Worm (Caenorhabditis elegans) whole organism, young adult: ENCODE results near the gene btbd-10.

Experiments
- B0019.2 ChIP-seq: fragments of 200-800 bp; sonication (Bioruptor generic); conservative IDR thresholded peaks from 2 replicates; pipeline ENCODE4 v1.3.6; 2022; ENCODE audit warnings: missing genetic modification reagents, missing genetic modification characterization, missing compliant biosample characterization
- C17E4.6 ChIP-seq: fragments of 200-800 bp; sonication (Bioruptor generic); IDR thresholded peaks from 2 replicates; pipeline ENCODE4 v1.3.6; 2022; ENCODE audit warnings: missing genetic modification reagents, missing genetic modification characterization, missing compliant biosample characterization
- D2030.7 ChIP-seq: fragments of 200-800 bp; sonication (Bioruptor generic); IDR thresholded peaks from 2 replicates; pipeline ENCODE4 v1.3.6; 2022; ENCODE audit warnings: missing genetic modification reagents, missing genetic modification characterization, missing compliant biosample characterization
- F57A8.1 ChIP-seq: fragments of 200-800 bp; sonication (Bioruptor generic); optimal IDR thresholded peaks from 2 replicates; lab custom pipeline; 2018; ENCODE audit warnings: mild to moderate bottlenecking, missing genetic modification characterization, moderate library complexity, missing compliant biosample characterization
- K11D2.4 ChIP-seq: fragments of 200-800 bp; sonication (Bioruptor generic); IDR thresholded peaks from 2 replicates; pipeline ENCODE4 v1.3.6; 2022; ENCODE audit warnings: missing genetic modification reagents, missing genetic modification characterization, missing compliant biosample characterization
- K12H6.12 ChIP-seq: fragments of 200-800 bp; sonication (Bioruptor generic); optimal IDR thresholded peaks from 2 replicates; lab custom pipeline; 2018; ENCODE audit warnings: mild to moderate bottlenecking, missing genetic modification characterization, missing compliant biosample characterization
- T07F8.4 ChIP-seq: sonication (generic microtip); optimal IDR thresholded peaks from 2 replicates; lab custom pipeline; 2016; ENCODE audit warnings: mild to moderate bottlenecking, missing genetic modification characterization, moderate library complexity, missing compliant biosample characterization
- Y53G8AR.9 ChIP-seq: fragments of 200-800 bp; sonication (Bioruptor generic); conservative IDR thresholded peaks from 2 replicates; pipeline ENCODE4 v1.3.6; 2022; ENCODE audit warnings: missing genetic modification reagents, missing genetic modification characterization, missing compliant biosample characterization
- Y79H2A.3 ChIP-seq: fragments of 200-800 bp; sonication (Bioruptor generic); conservative IDR thresholded peaks from 2 replicates; pipeline ENCODE4 v1.3.6; 2022; ENCODE audit warnings: missing genetic modification reagents, missing genetic modification characterization, missing compliant biosample characterization
- ZK185.1 ChIP-seq: sonication (generic microtip); optimal IDR thresholded peaks from 2 replicates; lab custom pipeline; 2016; ENCODE audit warnings: mild to moderate bottlenecking, missing genetic modification characterization, missing compliant biosample characterization; ENCODE audit not compliant: poor library complexity, severe bottlenecking
- aptf-3 ChIP-seq: fragments of 200-800 bp; sonication (Bioruptor generic); IDR thresholded peaks from 2 replicates; pipeline ENCODE4 v1.3.6; 2022; ENCODE audit warnings: missing genetic modification characterization, missing compliant biosample characterization
- attf-3 ChIP-seq: fragments of 200-800 bp; sonication (Bioruptor generic); conservative IDR thresholded peaks from 2 replicates; pipeline ENCODE4 v1.3.6; 2022; ENCODE audit warnings: missing genetic modification reagents, missing genetic modification characterization, missing compliant biosample characterization
- attf-6 ChIP-seq: fragments of 200-800 bp; sonication (Bioruptor generic); IDR thresholded peaks from 2 replicates; pipeline ENCODE4 v1.3.6; 2022; ENCODE audit warnings: missing genetic modification reagents, missing genetic modification characterization, missing compliant biosample characterization
- bed-2 ChIP-seq: fragments of 200-800 bp; sonication (Bioruptor generic); IDR thresholded peaks from 2 replicates; pipeline ENCODE4 v1.3.6; 2022; ENCODE audit warnings: missing genetic modification reagents, missing genetic modification characterization, missing compliant biosample characterization
- ccch-3 ChIP-seq: fragments of 200-800 bp; sonication (Bioruptor generic); optimal IDR thresholded peaks from 2 replicates; lab custom pipeline; 2018; ENCODE audit warnings: mild to moderate bottlenecking, missing genetic modification characterization, missing compliant biosample characterization
- ceh-27 ChIP-seq: fragments of 200-800 bp; sonication (Bioruptor generic); optimal IDR thresholded peaks from 2 replicates; lab custom pipeline; 2018; ENCODE audit warnings: mild to moderate bottlenecking, missing genetic modification characterization, moderate library complexity, missing compliant biosample characterization
- ceh-58 ChIP-seq: fragments of 200-800 bp; sonication (Bioruptor generic); IDR thresholded peaks from 2 replicates; pipeline ENCODE4 v1.3.6; 2022; ENCODE audit warnings: missing genetic modification characterization, missing compliant biosample characterization
- ceh-79 ChIP-seq: sonication (generic microtip); optimal IDR thresholded peaks from 2 replicates; lab custom pipeline; 2017; ENCODE audit warnings: mild to moderate bottlenecking, missing genetic modification characterization, missing compliant biosample characterization
- ceh-91 ChIP-seq: fragments of 200-800 bp; sonication (Bioruptor generic); IDR thresholded peaks from 2 replicates; pipeline ENCODE4 v1.3.6; 2022; ENCODE audit warnings: missing genetic modification reagents, missing genetic modification characterization, missing compliant biosample characterization
- chd-7 ChIP-seq: sonication (generic microtip); optimal IDR thresholded peaks from 2 replicates; lab custom pipeline; 2016; ENCODE audit warnings: mild to moderate bottlenecking, missing genetic modification characterization, moderate library complexity, missing compliant biosample characterization
- dox-1 ChIP-seq: fragments of 200-800 bp; sonication (Bioruptor generic); IDR thresholded peaks from 2 replicates; pipeline ENCODE4 v1.3.6; 2022; ENCODE audit warnings: missing genetic modification reagents, missing genetic modification characterization, missing compliant biosample characterization
- egrh-3 ChIP-seq: fragments of 200-800 bp; sonication (Bioruptor generic); IDR thresholded peaks from 2 replicates; pipeline ENCODE4 v1.3.6; 2022; ENCODE audit warnings: missing genetic modification reagents, missing genetic modification characterization, missing compliant biosample characterization
- ekl-4 ChIP-seq: fragments of 200-800 bp; sonication (Bioruptor generic); IDR thresholded peaks from 2 replicates; pipeline ENCODE4 v1.3.6; 2022; ENCODE audit warnings: missing genetic modification reagents, missing genetic modification characterization, missing compliant biosample characterization
- fkh-3 ChIP-seq: sonication (generic microtip); optimal IDR thresholded peaks from 2 replicates; lab custom pipeline; 2016; ENCODE audit warnings: mild to moderate bottlenecking, missing genetic modification characterization, missing compliant biosample characterization
- gei-17 ChIP-seq: fragments of 200-800 bp; sonication (Bioruptor generic); optimal IDR thresholded peaks from 2 replicates; lab custom pipeline; 2018; ENCODE audit warnings: mild to moderate bottlenecking, missing genetic modification characterization, missing compliant biosample characterization
- hlh-26 ChIP-seq: fragments of 200-800 bp; sonication (Bioruptor generic); conservative IDR thresholded peaks from 2 replicates; pipeline ENCODE4 v1.3.6; 2022; ENCODE audit warnings: missing genetic modification reagents, missing genetic modification characterization, missing compliant biosample characterization
- hmg-1.2 ChIP-seq: fragments of 200-800 bp; sonication (Bioruptor generic); IDR thresholded peaks from 2 replicates; pipeline ENCODE4 v1.3.6; 2022; ENCODE audit warnings: missing genetic modification reagents, missing genetic modification characterization, missing compliant biosample characterization
- hmg-20 ChIP-seq: fragments of 200-800 bp; sonication (Bioruptor generic); IDR thresholded peaks from 2 replicates; pipeline ENCODE4 v1.3.6; 2022; ENCODE audit warnings: missing genetic modification reagents, missing genetic modification characterization, missing compliant biosample characterization
- hrde-1 ChIP-seq: sonication (generic microtip); optimal IDR thresholded peaks from 2 replicates; lab custom pipeline; 2016; ENCODE audit warnings: missing genetic modification characterization, mild to moderate bottlenecking, missing compliant biosample characterization, moderate library complexity, missing genotype, missing genetic modification reagents, borderline replicate concordance
- lag-1 ChIP-seq: fragments of 200-800 bp; sonication (Bioruptor generic); IDR thresholded peaks from 2 replicates; pipeline ENCODE4 v1.3.6; 2022; ENCODE audit warnings: missing genetic modification reagents, missing genetic modification characterization, missing compliant biosample characterization
- mcd-1 ChIP-seq: fragments of 200-800 bp; sonication (Bioruptor generic); IDR thresholded peaks from 2 replicates; pipeline ENCODE4 v1.3.6; 2022; ENCODE audit warnings: missing genetic modification reagents, missing genetic modification characterization, missing compliant biosample characterization
- mel-28 ChIP-seq: sonication (generic microtip); optimal IDR thresholded peaks from 2 replicates; lab custom pipeline; 2016; ENCODE audit warnings: borderline replicate concordance, mild to moderate bottlenecking, missing genetic modification characterization, missing compliant biosample characterization
- mxl-1 ChIP-seq: sonication (generic microtip); optimal IDR thresholded peaks from 2 replicates; lab custom pipeline; 2016; ENCODE audit warnings: missing genetic modification characterization, missing compliant biosample characterization
- nfya-2 ChIP-seq: fragments of 200-800 bp; sonication (Bioruptor generic); IDR thresholded peaks from 2 replicates; pipeline ENCODE4 v1.3.6; 2022; ENCODE audit warnings: missing genetic modification reagents, missing genetic modification characterization, missing compliant biosample characterization
- nhr-120 ChIP-seq: fragments of 200-800 bp; sonication (Bioruptor generic); IDR thresholded peaks from 2 replicates; pipeline ENCODE4 v1.3.6; 2022; ENCODE audit warnings: missing genetic modification characterization, missing compliant biosample characterization
- nhr-90 ChIP-seq: sonication (generic microtip); optimal IDR thresholded peaks from 2 replicates; lab custom pipeline; 2016; ENCODE audit warnings: missing genotype, mild to moderate bottlenecking, missing genetic modification characterization, missing compliant biosample characterization
- pbrm-1 ChIP-seq: fragments of 200-800 bp; sonication (Bioruptor generic); IDR thresholded peaks from 2 replicates; pipeline ENCODE4 v1.3.6; 2022; ENCODE audit warnings: missing genetic modification reagents, missing genetic modification characterization, missing compliant biosample characterization
- sdz-38 ChIP-seq: sonication (generic microtip); optimal IDR thresholded peaks from 2 replicates; lab custom pipeline; 2016; ENCODE audit warnings: missing genotype, missing genetic modification characterization, missing compliant biosample characterization
- snpc-1.1 ChIP-seq: sonication (generic microtip); optimal IDR thresholded peaks from 2 replicates; lab custom pipeline; 2017; ENCODE audit warnings: missing genetic modification characterization, mild to moderate bottlenecking, missing compliant biosample characterization, antibody characterized with exemption, moderate library complexity, missing genotype, missing genetic modification reagents; ENCODE audit not compliant: insufficient read depth
- snpc-4 ChIP-seq, 5 experiments: fragments of 150-350 bp in 1 of 5; sonication (generic microtip) in 4 of 5; optimal IDR thresholded peaks; 2 replicates each; lab custom pipeline; 2014 to 2018; ENCODE audit warnings: missing genetic modification characterization in 5 of 5, missing biosample characterization in 3 of 5, antibody characterized with exemption in 2 of 5, mild to moderate bottlenecking in 2 of 5, missing compliant biosample characterization in 2 of 5, missing genotype in 2 of 5, moderate library complexity in 2 of 5, missing genetic modification reagents in 1 of 5
- somi-1 ChIP-seq: fragments of 200-800 bp; sonication (Bioruptor generic); optimal IDR thresholded peaks from 2 replicates; lab custom pipeline; 2018; ENCODE audit warnings: mild to moderate bottlenecking, missing genetic modification characterization, missing compliant biosample characterization
- tlf-1 ChIP-seq: fragments of 200-800 bp; sonication (Bioruptor generic); optimal IDR thresholded peaks from 2 replicates; lab custom pipeline; 2018; ENCODE audit warnings: mild to moderate bottlenecking, missing genetic modification characterization, missing compliant biosample characterization
- unc-130 ChIP-seq: sonication (generic microtip); optimal IDR thresholded peaks from 2 replicates; lab custom pipeline; 2016; ENCODE audit warnings: missing genetic modification reagents, missing genetic modification characterization, missing compliant biosample characterization
- xnd-1 ChIP-seq: sonication (generic microtip); optimal IDR thresholded peaks from 2 replicates; lab custom pipeline; 2016; ENCODE audit warnings: missing genotype, missing genetic modification reagents, missing genetic modification characterization, missing compliant biosample characterization
- zfh-2 ChIP-seq: fragments of 200-800 bp; sonication (Bioruptor generic); conservative IDR thresholded peaks from 2 replicates; pipeline ENCODE4 v1.3.6; 2022; ENCODE audit warnings: missing genetic modification reagents, missing genetic modification characterization, missing compliant biosample characterization
- ztf-18 ChIP-seq: sonication (generic microtip); optimal IDR thresholded peaks from 2 replicates; lab custom pipeline; 2016; ENCODE audit warnings: missing genotype, mild to moderate bottlenecking, missing genetic modification characterization, missing compliant biosample characterization
- ztf-26 ChIP-seq: sonication (generic microtip); optimal IDR thresholded peaks from 2 replicates; lab custom pipeline; 2017; ENCODE audit warnings: missing genetic modification characterization, missing compliant biosample characterization
- ztf-6 ChIP-seq: fragments of 200-800 bp; sonication (Bioruptor generic); IDR thresholded peaks from 2 replicates; pipeline ENCODE4 v1.3.6; 2022; ENCODE audit warnings: missing genetic modification reagents, missing genetic modification characterization, missing compliant biosample characterization

btbd-10 gene

DNA sequence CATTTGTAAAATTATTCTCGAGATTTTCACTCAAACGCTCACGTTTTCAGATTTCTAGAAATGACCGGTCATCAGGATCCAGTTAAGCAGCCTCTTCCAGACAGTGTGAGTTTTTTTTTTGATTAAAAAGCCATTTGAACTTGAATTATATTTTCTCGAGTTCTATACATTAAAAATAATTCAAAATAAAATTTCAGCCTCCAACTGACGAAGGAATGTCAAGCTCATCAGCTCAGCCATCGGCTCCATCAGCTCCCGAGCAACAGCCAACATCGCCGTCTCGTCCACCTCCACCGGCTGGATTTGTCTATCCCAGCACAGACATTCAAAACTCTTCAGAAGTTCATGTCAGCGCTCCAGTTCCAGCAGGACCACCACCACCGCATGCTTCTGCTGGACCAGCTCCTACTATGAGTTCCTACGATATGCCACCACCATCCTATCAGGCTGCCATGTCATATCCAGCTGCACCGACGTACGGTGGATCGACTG lies 46.9 kb upstream of the btbd-10 start, which contains the start of gene F11G11.5 (continued):
- TF ChIP-seq C17E4.6 (GFP tag; lab: Robert Waterston, UW) (no peak), attf-6 (no peak), ceh-58 (GFP tag; lab: Robert Waterston, UW) (no peak), fkh-3 (tag; lab: Kevin White, UChicago) (peak; percentile 40), ceh-91 (no peak), chd-7 (tag; lab: Kevin White, UChicago) (no peak), hmg-1.2 (0 out of 2 replicates have a peak, but pooled peaks have one; percentile 13), ztf-18 (tag; lab: Kevin White, UChicago) (no peak), B0019.2 (GFP tag; lab: Robert Waterston, UW) (no peak), mel-28 (tag; lab: Kevin White, UChicago) (no peak), hrde-1 (no peak), K12H6.12 (tag; lab: Kevin White, UChicago) (no peak), F57A8.1 (no peak), ztf-26 (no peak), bed-2 (GFP tag; lab: Robert Waterston, UW) (no peak), zfh-2 (peak; percentile 86), egrh-3 (GFP tag; lab: Robert Waterston, UW) (peak; percentile 26; the same call in 1 of the 2 replicates), sdz-38 (no peak), nfya-2 (GFP tag; lab: Robert Waterston, UW) (no peak), ZK185.1 (no peak), hmg-20 (GFP tag; lab: Robert Waterston, UW) (no peak), gei-17 (GFP tag; lab: Kevin White, UChicago) (no peak), pbrm-1 (GFP tag; lab: Robert Waterston, UW) (no peak), mcd-1 (GFP tag; lab: Robert Waterston, UW) (peak; percentile 41; the same call in 1 of the 2 replicates), dox-1 (no peak), nhr-120 (GFP tag; lab: Robert Waterston, UW) (no peak), K11D2.4 (no peak), snpc-1.1 (tag; lab: Kevin White, UChicago) (no peak), lag-1 (GFP tag; lab: Robert Waterston, UW) (no peak), aptf-3 (GFP tag; lab: Robert Waterston, UW) (no peak), hlh-26 (GFP tag; lab: Robert Waterston, UW) (no peak), D2030.7 (GFP tag; lab: Robert Waterston, UW) (no peak), ccch-3 (GFP tag; lab: Kevin White, UChicago) (no peak), attf-3 (GFP tag; lab: Robert Waterston, UW) (no peak), Y79H2A.3 (GFP tag; lab: Robert Waterston, UW) (no peak), xnd-1 (tag; lab: Kevin White, UChicago) (no peak), Y53G8AR.9 (GFP tag; lab: Robert Waterston, UW) (no peak), nhr-90 (tag; lab: Kevin White, UChicago) (peak; percentile 19), unc-130 (GFP tag; lab: Kevin White, UChicago) (no peak), somi-1 (GFP tag; lab: Kevin White, UChicago) (no peak), T07F8.4 (tag; lab: Kevin White, UChicago) (no peak), ceh-27 (GFP tag; lab: Kevin White, UChicago) (no peak), ceh-79 (tag; lab: Kevin White, UChicago) (no peak), snpc-4 (GFP tag; optimal IDR thresholded peaks at IDR 0.05; lab: Kevin White, UChicago) (no peak), snpc-4 (tag; optimal IDR thresholded peaks at IDR 0.05; lab: Kevin White, UChicago) (no peak), tlf-1 (GFP tag; lab: Kevin White, UChicago) (peak; percentile 16), ekl-4 (GFP tag; lab: Robert Waterston, UW) (peak; percentile 35; the same call in 1 of the 2 replicates), mxl-1 (tag; lab: Kevin White, UChicago) (no peak), ztf-6 (GFP tag; lab: Robert Waterston, UW) (no peak)
